Fruit fly (Drosophila melanogaster) whole organism, embryonic: ENCODE results near the gene lectin-37Da.

Experiments used
- ATbp ChIP-seq: fragments of 200-800 bp; sonication (Bioruptor generic); optimal IDR thresholded peaks from 2 replicates; lab custom pipeline; 2017; ENCODE audit warnings: missing biosample characterization, mild to moderate bottlenecking, missing genetic modification characterization, missing genetic modification reagents
- Adf1 ChIP-seq: fragments of 200-800 bp; sonication (Bioruptor generic); IDR thresholded peaks from 2 replicates; pipeline ENCODE4 v1.3.6; 2022; ENCODE audit warnings: missing biosample characterization, missing genetic modification characterization
- CG10462 ChIP-seq: fragments of 200-800 bp; sonication (Bioruptor generic); optimal IDR thresholded peaks from 2 replicates; lab custom pipeline; 2016; ENCODE audit warnings: missing biosample characterization, missing genetic modification characterization
- CG10543 ChIP-seq: fragments of 200-800 bp; sonication (Bioruptor generic); optimal IDR thresholded peaks from 3 replicates; lab custom pipeline; 2017; ENCODE audit warnings: missing biosample characterization, mild to moderate bottlenecking, missing genetic modification characterization, moderate library complexity
- CG12744 ChIP-seq: fragments of 200-800 bp; sonication (Bioruptor generic); optimal IDR thresholded peaks from 2 replicates; lab custom pipeline; 2016; ENCODE audit warnings: missing biosample characterization, missing genetic modification characterization
- CG12942 ChIP-seq: fragments of 200-800 bp; sonication (Bioruptor generic); optimal IDR thresholded peaks from 3 replicates; lab custom pipeline; 2016; ENCODE audit warnings: missing biosample characterization, missing genetic modification characterization
- CG13424 ChIP-seq: fragments of 200-800 bp; sonication (Bioruptor generic); optimal IDR thresholded peaks from 2 replicates; lab custom pipeline; 2019; ENCODE audit warnings: missing biosample characterization, mild to moderate bottlenecking, missing genetic modification characterization, moderate library complexity
- CG17186 ChIP-seq: fragments of 200-800 bp; sonication (Bioruptor generic); optimal IDR thresholded peaks from 3 replicates; lab custom pipeline; 2017; ENCODE audit warnings: missing biosample characterization, missing genetic modification reagents, missing genetic modification characterization
- CG17361 ChIP-seq: fragments of 200-800 bp; sonication (Bioruptor generic); IDR thresholded peaks from 3 replicates; pipeline ENCODE4 v1.3.6; 2022; ENCODE audit warnings: missing biosample characterization, missing genetic modification characterization
- CG17385 ChIP-seq: fragments of 200-800 bp; sonication (Bioruptor generic); optimal IDR thresholded peaks from 3 replicates; lab custom pipeline; 2018; ENCODE audit warnings: missing biosample characterization, mild to moderate bottlenecking, missing genetic modification characterization
- CG17912 ChIP-seq: fragments of 200-800 bp; sonication (Bioruptor generic); optimal IDR thresholded peaks from 2 replicates; lab custom pipeline; 2018; ENCODE audit warnings: missing biosample characterization, mild to moderate bottlenecking, missing genetic modification characterization
- CG1792 ChIP-seq: fragments of 200-800 bp; sonication (Bioruptor generic); optimal IDR thresholded peaks from 2 replicates; lab custom pipeline; 2016; ENCODE audit warnings: missing biosample characterization, missing genetic modification characterization
- CG18476 ChIP-seq: fragments of 200-800 bp; sonication (Bioruptor generic); optimal IDR thresholded peaks from 2 replicates; lab custom pipeline; 2016; ENCODE audit warnings: missing biosample characterization, mild to moderate bottlenecking, missing genetic modification characterization
- CG18619 ChIP-seq: fragments of 200-800 bp; sonication (Bioruptor generic); optimal IDR thresholded peaks from 3 replicates; lab custom pipeline; 2017; ENCODE audit warnings: missing biosample characterization, mild to moderate bottlenecking, missing genetic modification characterization
- CG30020 ChIP-seq: fragments of 200-800 bp; optimal IDR thresholded peaks from 2 replicates; lab custom pipeline; 2019; ENCODE audit warnings: missing biosample characterization, mild to moderate bottlenecking, missing genetic modification characterization, moderate library complexity
- CG3281 ChIP-seq: fragments of 200-800 bp; sonication (Bioruptor generic); optimal IDR thresholded peaks from 3 replicates; lab custom pipeline; 2017; ENCODE audit warnings: missing biosample characterization, mild to moderate bottlenecking, missing genetic modification characterization
- CG3838 ChIP-seq: fragments of 200-800 bp; sonication (Bioruptor generic); optimal IDR thresholded peaks from 3 replicates; lab custom pipeline; 2016; ENCODE audit warnings: missing biosample characterization, missing genetic modification characterization
- CG3847 ChIP-seq: fragments of 200-800 bp; sonication (Bioruptor generic); IDR thresholded peaks from 2 replicates; pipeline ENCODE4 v1.3.6; 2022; ENCODE audit warnings: missing biosample characterization, missing genetic modification characterization
- CG6272 ChIP-seq: fragments of 200-800 bp; sonication (Bioruptor generic); IDR thresholded peaks from 2 replicates; pipeline ENCODE4 v1.3.6; 2022; ENCODE audit warnings: missing biosample characterization, missing genetic modification characterization
- CG6654 ChIP-seq: fragments of 200-800 bp; sonication (Bioruptor generic); optimal IDR thresholded peaks from 2 replicates; lab custom pipeline; 2017; ENCODE audit warnings: missing biosample characterization, mild to moderate bottlenecking, missing genetic modification characterization
- CG8359 ChIP-seq: fragments of 200-800 bp; sonication (Bioruptor generic); optimal IDR thresholded peaks from 2 replicates; lab custom pipeline; 2017; ENCODE audit warnings: missing biosample characterization, mild to moderate bottlenecking, missing genetic modification characterization, borderline replicate concordance
- CG9609 ChIP-seq: fragments of 200-800 bp; sonication (Bioruptor generic); optimal IDR thresholded peaks from 3 replicates; lab custom pipeline; 2016; ENCODE audit warnings: missing biosample characterization, missing genetic modification characterization
- CG9817 ChIP-seq: fragments of 200-800 bp; sonication (Bioruptor generic); optimal IDR thresholded peaks from 2 replicates; lab custom pipeline; 2018; ENCODE audit warnings: missing biosample characterization, mild to moderate bottlenecking, missing genetic modification characterization, moderate library complexity
- D19B ChIP-seq: fragments of 200-800 bp; sonication (Bioruptor generic); optimal IDR thresholded peaks from 2 replicates; lab custom pipeline; 2017; ENCODE audit warnings: missing biosample characterization, mild to moderate bottlenecking, missing genetic modification characterization
- E2f2 ChIP-seq: fragments of 200-800 bp; sonication (Bioruptor generic); IDR thresholded peaks from 2 replicates; pipeline ENCODE4 v1.3.6; 2022; ENCODE audit warnings: missing biosample characterization, missing genetic modification characterization
- Eip74EF ChIP-seq, 2 experiments: fragments of 200-800 bp in 1 of 2; fragments of >200 bp in 1 of 2; sonication (Bioruptor generic) in 1 of 2; optimal IDR thresholded peaks; 2 replicates each; lab custom pipeline; 2017 to 2019; ENCODE audit warnings: missing biosample characterization in 2 of 2, missing genetic modification characterization in 2 of 2, mild to moderate bottlenecking in 1 of 2, moderate library complexity in 1 of 2
- HLH4C ChIP-seq: fragments of 200-800 bp; sonication (Bioruptor generic); IDR thresholded peaks from 3 replicates; pipeline ENCODE4 v1.3.6; 2022; ENCODE audit warnings: missing biosample characterization, missing genetic modification characterization; ENCODE audit not compliant: partially characterized antibody
- HLH54F ChIP-seq: fragments of 200-800 bp; sonication (Bioruptor generic); optimal IDR thresholded peaks from 3 replicates; lab custom pipeline; 2016; ENCODE audit warnings: missing biosample characterization, missing genetic modification characterization
- Hey ChIP-seq: fragments of 200-800 bp; sonication (Bioruptor generic); optimal IDR thresholded peaks from 3 replicates; lab custom pipeline; 2018; ENCODE audit warnings: missing biosample characterization, mild to moderate bottlenecking, missing genetic modification characterization
- HmgD ChIP-seq: fragments of 200-800 bp; sonication (Bioruptor generic); optimal IDR thresholded peaks from 3 replicates; lab custom pipeline; 2016; ENCODE audit warnings: missing biosample characterization, missing genetic modification characterization
- MTF-1 ChIP-seq: fragments of 200-800 bp; sonication (Bioruptor generic); optimal IDR thresholded peaks from 2 replicates; lab custom pipeline; 2018; ENCODE audit warnings: missing biosample characterization, mild to moderate bottlenecking, missing genetic modification characterization, borderline replicate concordance
- Med ChIP-seq: fragments of 200-800 bp; sonication (Bioruptor generic); peaks from one replicate; lab custom pipeline; 2016; ENCODE audit warnings: missing biosample characterization, missing genetic modification characterization, mild to moderate bottlenecking, inconsistent platforms, moderate library complexity
- Oaz ChIP-seq: fragments of 200-800 bp; sonication (Bioruptor generic); IDR thresholded peaks from 2 replicates; pipeline ENCODE4 v1.3.6; 2022; ENCODE audit warnings: missing biosample characterization, missing genetic modification characterization
- Sin3A ChIP-seq: fragments of >200 bp; optimal IDR thresholded peaks from 2 replicates; lab custom pipeline; 2018
- abd-A ChIP-seq: fragments of 200-800 bp; sonication (Bioruptor generic); optimal IDR thresholded peaks from 3 replicates; lab custom pipeline; 2019; ENCODE audit warnings: missing biosample characterization, mild to moderate bottlenecking, missing genetic modification characterization, moderate library complexity
- br ChIP-seq: fragments of >200 bp; optimal IDR thresholded peaks from 2 replicates; lab custom pipeline; 2017
- croc ChIP-seq: fragments of 200-800 bp; sonication (Bioruptor generic); conservative IDR thresholded peaks from 3 replicates; pipeline ENCODE4 v1.3.6; 2022; ENCODE audit warnings: missing biosample characterization, missing genetic modification characterization
- cwo ChIP-seq: fragments of 200-800 bp; sonication (Bioruptor generic); optimal IDR thresholded peaks from 3 replicates; lab custom pipeline; 2017; ENCODE audit warnings: missing biosample characterization, missing genetic modification characterization, mild to moderate bottlenecking, moderate library complexity, missing genetic modification reagents
- dm ChIP-seq: fragments of 200-800 bp; sonication (Bioruptor generic); optimal IDR thresholded peaks from 3 replicates; lab custom pipeline; 2016; ENCODE audit warnings: missing biosample characterization, missing genetic modification characterization
- fd3F ChIP-seq: fragments of 200-800 bp; sonication (Bioruptor generic); optimal IDR thresholded peaks from 2 replicates; lab custom pipeline; 2018; ENCODE audit warnings: missing biosample characterization, mild to moderate bottlenecking, missing genetic modification characterization, moderate library complexity
- jigr1 ChIP-seq: fragments of 200-800 bp; sonication (Bioruptor generic); IDR thresholded peaks from 3 replicates; pipeline ENCODE4 v1.3.6; 2022; ENCODE audit warnings: missing biosample characterization, missing genetic modification characterization
- lov ChIP-seq, 2 experiments: fragments of 200-800 bp in 1 of 2; fragments of >200 bp in 1 of 2; sonication (Bioruptor generic) in 1 of 2; IDR thresholded peaks in 1 of 2; optimal IDR thresholded peaks in 1 of 2; 2 replicates in 1 of 2; 3 replicates in 1 of 2; pipeline versions ENCODE4 v1.3.6 to Lab custom; 2017 to 2022; ENCODE audit warnings: missing biosample characterization in 1 of 2, missing genetic modification characterization in 1 of 2
- onecut ChIP-seq: fragments of 200-800 bp; sonication (Bioruptor generic); IDR thresholded peaks from 2 replicates; pipeline ENCODE4 v1.3.6; 2022; ENCODE audit warnings: missing biosample characterization, missing genetic modification characterization
- pnt ChIP-seq: fragments of 200-800 bp; sonication (Bioruptor generic); optimal IDR thresholded peaks from 3 replicates; lab custom pipeline; 2016; ENCODE audit warnings: missing biosample characterization, missing genetic modification characterization
- scrt ChIP-seq: fragments of 200-800 bp; sonication (Bioruptor generic); optimal IDR thresholded peaks from 2 replicates; lab custom pipeline; 2018; ENCODE audit warnings: missing biosample characterization, mild to moderate bottlenecking, missing genetic modification characterization, moderate library complexity
- sens-2 ChIP-seq: fragments of 200-800 bp; sonication (Bioruptor generic); IDR thresholded peaks from 2 replicates; pipeline ENCODE4 v1.3.6; 2022; ENCODE audit warnings: missing biosample characterization, missing genetic modification characterization
- sna ChIP-seq: fragments of 200-800 bp; sonication (Bioruptor generic); IDR thresholded peaks from 2 replicates; pipeline ENCODE4 v1.3.6; 2022; ENCODE audit warnings: missing biosample characterization, missing genetic modification characterization; ENCODE audit not compliant: partially characterized antibody
- stc ChIP-seq: fragments of 200-800 bp; sonication (Bioruptor generic); IDR thresholded peaks from 2 replicates; pipeline ENCODE4 v1.3.6; 2022; ENCODE audit warnings: missing biosample characterization, missing genetic modification characterization
- zfh2 ChIP-seq: fragments of 200-800 bp; sonication (Bioruptor generic); optimal IDR thresholded peaks from 2 replicates; lab custom pipeline; 2016; ENCODE audit warnings: missing biosample characterization, missing genetic modification characterization

The lectin-37Da gene

DNA sequence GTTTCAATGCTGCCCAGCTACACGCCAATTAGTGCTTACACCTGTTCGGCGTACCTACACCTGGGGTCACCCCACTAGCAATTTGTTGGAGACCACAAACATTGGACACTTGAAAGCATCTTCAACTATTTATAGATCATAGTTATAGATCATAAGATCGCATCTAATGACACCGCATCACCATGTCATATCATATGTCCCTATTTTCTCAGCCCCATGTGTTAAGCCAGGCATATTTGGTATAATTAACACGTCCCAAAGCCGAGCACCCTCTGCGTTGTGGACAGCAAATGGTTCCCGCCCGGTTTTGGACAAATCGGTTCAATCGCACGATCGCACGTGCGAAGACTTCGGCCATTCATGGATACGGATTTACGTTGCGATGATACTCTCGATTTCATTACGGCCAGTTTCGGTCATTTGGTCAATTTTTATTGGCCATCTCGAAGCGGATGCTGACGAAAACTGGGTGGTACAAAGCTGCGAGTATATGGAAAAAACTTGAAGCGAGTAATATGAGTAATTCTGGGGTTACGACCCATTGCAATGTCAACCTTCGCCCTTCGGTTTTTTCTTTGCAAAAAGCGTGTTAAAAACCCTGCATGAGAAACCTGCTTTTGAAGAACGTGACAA is 21.6 kb downstream of the lectin-37Da start (continued):
- TF ChIP-seq D19B (peak; percentile 23), croc (GFP tag; lab: Robert Waterston, UW) (peak; percentile 45; the same call in 2 of the 3 replicates), zfh2 (GFP tag; lab: Kevin White, UChicago) (peak; percentile 40), pnt (GFP tag; lab: Kevin White, UChicago) (peak; percentile 86), MTF-1 (peak; percentile 27), ATbp (GFP tag; lab: Kevin White, UChicago) (peak; percentile 76), CG18619 (peak; percentile 81), Oaz (GFP tag; lab: Robert Waterston, UW) (0 out of 2 replicates have a peak, but pooled peaks have one; percentile 34), sna (no peak), scrt (GFP tag; lab: Kevin White, UChicago) (peak; percentile 70), jigr1 (GFP tag; lab: Robert Waterston, UW) (0 out of 3 replicates have a peak, but pooled peaks have one; percentile 52), CG30020 (peak; percentile 16), stc (peak; percentile 77), CG17361 (GFP tag; lab: Robert Waterston, UW) (peak; percentile 74), Adf1 (peak; percentile 44; the same call in 1 of the 2 replicates), CG10462 (GFP tag; lab: Kevin White, UChicago) (peak; percentile 66), CG12744 (peak; percentile 76), cwo (GFP tag; lab: Kevin White, UChicago) (peak; percentile 89), CG13424 (tag; lab: Kevin White, UChicago) (peak; percentile 81), onecut (GFP tag; lab: Robert Waterston, UW) (peak; percentile 90), Eip74EF (GFP tag; optimal IDR thresholded peaks at IDR 0.05; lab: Kevin White, UChicago) (peak in 1 of 2 experiments; percentile 72), lov (optimal IDR thresholded peaks at IDR 0.05; lab: Kevin White, UChicago) (no peak), lov (GFP tag; IDR thresholded peaks at IDR 0.05; lab: Robert Waterston, UW) (peak; percentile 33; the same call in 1 of the 3 replicates), Sin3A (lab: Kevin White, UChicago) (no peak), CG17186 (GFP tag; lab: Kevin White, UChicago) (no peak), fd3F (GFP tag; lab: Kevin White, UChicago) (peak; percentile 88), CG9609 (GFP tag; lab: Kevin White, UChicago) (peak; percentile 56), sens-2 (GFP tag; lab: Robert Waterston, UW) (peak; percentile 52; the same call in 1 of the 2 replicates), CG3847 (GFP tag; lab: Robert Waterston, UW) (peak; percentile 90), br (no peak), CG3281 (GFP tag; lab: Kevin White, UChicago) (peak; percentile 65), CG10543 (GFP tag; lab: Kevin White, UChicago) (peak; percentile 33), CG8359 (GFP tag; lab: Kevin White, UChicago) (peak; percentile 47), CG17385 (peak; percentile 67), CG1792 (peak; percentile 31), HmgD (GFP tag; lab: Kevin White, UChicago) (no peak), E2f2 (peak; percentile 78), abd-A (tag; lab: Kevin White, UChicago) (no peak), Hey (no peak), HLH4C (GFP tag; lab: Robert Waterston, UW) (no peak), HLH54F (GFP tag; lab: Kevin White, UChicago) (peak; percentile 88), Med (GFP tag; lab: Kevin White, UChicago) (peak; percentile 95), dm (GFP tag; lab: Kevin White, UChicago) (peak; percentile 25), CG6654 (GFP tag; lab: Kevin White, UChicago) (peak; percentile 36), CG12942 (GFP tag; lab: Kevin White, UChicago) (peak; percentile 59), CG17912 (GFP tag; lab: Kevin White, UChicago) (peak; percentile 85), CG6272 (GFP tag; lab: Robert Waterston, UW) (peak; percentile 44; the same call in 1 of the 2 replicates), CG18476 (GFP tag; lab: Kevin White, UChicago) (peak; percentile 53), CG3838 (no peak), CG9817 (tag; lab: Kevin White, UChicago) (peak; percentile 62)
